Worm (Caenorhabditis elegans) whole organism, midembryonic: ENCODE measurements around the gene mspn-1.
A peak's percentile ranks its signal among the peaks of the same experiment; 100 is the strongest.

Source experiments
- flt-1 ChIP-seq: fragments of 200-800 bp; sonication (Bioruptor generic); IDR thresholded peaks from 2 replicates; pipeline ENCODE4 v1.3.6; 2022; ENCODE audit warnings: missing genetic modification characterization, missing compliant biosample characterization
- klf-2 ChIP-seq: fragments of 200-800 bp; sonication (Bioruptor generic); conservative IDR thresholded peaks from 2 replicates; pipeline ENCODE4 v1.3.6; 2022; ENCODE audit warnings: missing genetic modification reagents, missing genetic modification characterization, missing compliant biosample characterization
- med-1 ChIP-seq: sonication (generic microtip); optimal IDR thresholded peaks from 2 replicates; lab custom pipeline; 2017; ENCODE audit warnings: missing genetic modification characterization, mild to moderate bottlenecking, missing compliant biosample characterization, antibody characterized with exemption, missing genetic modification reagents; ENCODE audit not compliant: insufficient read depth
- ref-1 ChIP-seq: fragments of 200-800 bp; sonication (Bioruptor generic); conservative IDR thresholded peaks from 2 replicates; pipeline ENCODE4 v1.3.6; 2022; ENCODE audit warnings: missing genetic modification reagents, missing genetic modification characterization, missing compliant biosample characterization
- ztf-23 ChIP-seq: fragments of 200-800 bp; sonication (Bioruptor generic); IDR thresholded peaks from 2 replicates; pipeline ENCODE4 v1.3.6; 2022; ENCODE audit warnings: missing genetic modification reagents, missing genetic modification characterization, missing compliant biosample characterization
- ztf-29 ChIP-seq: fragments of 200-800 bp; sonication (Bioruptor generic); IDR thresholded peaks from 2 replicates; pipeline ENCODE4 v1.3.6; 2022; ENCODE audit warnings: missing genetic modification reagents, missing genetic modification characterization, missing compliant biosample characterization

- TF ChIP-seq flt-1 (no peak), ref-1 (no peak), ztf-23 (GFP tag; lab: Robert Waterston, UW) (peak; percentile 55; the same call in 1 of the 2 replicates), klf-2 (GFP tag; lab: Robert Waterston, UW) (no peak), ztf-29 (GFP tag; lab: Robert Waterston, UW) (no peak), med-1 (no peak)
Measured at ce11 chrIV:10174932-10175732, 2.6 kb upstream of the mspn-1 start.
